Worm (Caenorhabditis elegans): ENCODE data around the gene srh-265.

The srh-265 gene

DNA sequence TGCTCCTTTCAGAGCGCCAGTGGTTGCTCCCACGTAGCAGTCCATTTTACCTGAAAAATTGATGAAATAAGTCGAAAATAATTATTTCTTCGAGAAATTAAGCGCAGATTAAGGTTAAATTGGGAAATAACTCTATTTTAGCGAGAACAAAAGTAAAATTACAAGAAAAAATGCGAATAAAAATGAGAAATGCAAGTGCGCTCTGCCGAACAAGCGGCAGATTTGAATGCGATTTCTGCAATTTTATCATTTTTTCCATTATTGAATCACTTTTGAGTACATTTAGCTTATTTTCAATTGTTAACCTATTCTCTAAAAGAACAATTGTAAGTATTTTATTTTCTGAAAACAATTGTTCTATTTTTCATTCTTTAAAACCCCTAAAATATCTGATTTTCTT lies 21.1 kb upstream of the srh-265 start, which contains the start of gene T06E6.1:
Gene T06E6.1 (minus strand): TSS at position 56 of the 400 bp plus-strand sequence.
- no peak for TF ChIP-seq ceh-24 (tag; optimal IDR thresholded peaks at IDR 0.05)
- no peak for TF ChIP-seq elt-2 (tag; optimal IDR thresholded peaks at IDR 0.05)

DNA sequence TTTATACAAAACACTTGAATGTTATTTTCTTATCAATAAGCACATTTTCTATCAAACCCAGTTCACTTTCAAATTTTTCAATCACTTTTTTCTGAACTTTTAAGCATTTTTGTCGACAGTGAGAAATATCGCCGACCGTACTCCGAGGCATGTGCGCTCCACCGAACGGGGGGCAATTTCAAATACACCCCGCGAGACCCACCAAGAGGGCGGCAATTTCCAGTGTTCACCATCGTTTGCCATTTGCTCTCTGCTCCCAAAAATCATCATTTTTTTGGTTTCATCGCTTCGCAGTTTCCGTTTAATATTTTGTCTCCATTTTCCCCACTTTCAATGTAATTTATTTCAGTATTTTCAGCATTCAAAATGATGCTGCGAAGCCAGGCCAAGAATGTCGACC lies 20.7 kb upstream of the srh-265 start, which contains the start of gene cyb-3:
Gene cyb-3 (plus strand): TSS at position 350 of the 400 bp plus-strand sequence.
- TF ChIP-seq rnt-1 (tag; optimal IDR thresholded peaks at IDR 0.05) (no peak), ceh-48 (tag; optimal IDR thresholded peaks at IDR 0.05) (no peak), hlh-30 (tag; optimal IDR thresholded peaks at IDR 0.05; ENCODE audit: insufficient read depth) (no peak), T23F11.4 (GFP tag; optimal IDR thresholded peaks at IDR 0.05) (no peak), hlh-15 (tag; optimal IDR thresholded peaks at IDR 0.05) (no peak), lim-6 (tag; optimal IDR thresholded peaks at IDR 0.05) (no peak), unc-3 (GFP tag; conservative IDR thresholded peaks at IDR 0.05) (no peak), unc-3 (tag; optimal IDR thresholded peaks at IDR 0.05) (no peak), unc-42 (tag; optimal IDR thresholded peaks at IDR 0.05) (no peak), ama-1 (optimal IDR thresholded peaks at IDR 0.05) (no peak), pat-9 (tag; optimal IDR thresholded peaks at IDR 0.05) (no peak), ceh-14 (tag; optimal IDR thresholded peaks at IDR 0.05) (no peak)

DNA sequence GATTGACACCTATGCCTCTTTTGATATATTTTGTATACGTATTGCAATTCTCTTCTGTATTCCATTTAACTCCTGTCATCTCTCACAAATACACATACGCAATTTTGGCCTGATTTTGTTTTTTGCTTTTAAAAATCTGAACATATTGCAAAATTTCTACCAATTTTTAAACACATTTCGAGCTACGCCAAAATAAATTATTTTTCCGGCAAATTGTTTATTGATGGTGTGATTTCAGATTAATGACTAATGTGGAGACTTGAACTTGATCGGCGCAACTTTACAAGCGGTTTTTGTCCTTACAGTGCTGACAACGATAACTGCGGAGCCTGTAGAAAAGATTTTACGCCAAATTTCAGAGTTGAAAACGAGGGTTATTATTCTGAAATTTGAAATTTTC lies 18.9 kb upstream of the srh-265 start:
- TF ChIP-seq odd-2 (tag; optimal IDR thresholded peaks at IDR 0.05) (no peak), C08G9.2 (tag; optimal IDR thresholded peaks at IDR 0.05) (no peak), hlh-6 (tag; optimal IDR thresholded peaks at IDR 0.05) (no peak), C38D4.7 (GFP tag; optimal IDR thresholded peaks at IDR 0.05) (no peak), nhr-11 (tag; optimal IDR thresholded peaks at IDR 0.05) (no peak), dve-1 (tag; optimal IDR thresholded peaks at IDR 0.05) (no peak), K02D7.2 (tag; optimal IDR thresholded peaks at IDR 0.05) (no peak), elt-4 (tag; optimal IDR thresholded peaks at IDR 0.05) (no peak), zip-5 (tag; optimal IDR thresholded peaks at IDR 0.05) (no peak), ceh-14 (tag; optimal IDR thresholded peaks at IDR 0.05) (no peak), K09A11.1 (tag; optimal IDR thresholded peaks at IDR 0.05; ENCODE audit: insufficient read depth) (no peak), fkh-6 (tag; optimal IDR thresholded peaks at IDR 0.05) (no peak), che-1 (tag; optimal IDR thresholded peaks at IDR 0.05) (no peak), ref-2 (tag; optimal IDR thresholded peaks at IDR 0.05) (no peak), pha-4 (tag; optimal IDR thresholded peaks at IDR 0.05) (no peak), ztf-16 (tag; optimal IDR thresholded peaks at IDR 0.05) (no peak)

DNA sequence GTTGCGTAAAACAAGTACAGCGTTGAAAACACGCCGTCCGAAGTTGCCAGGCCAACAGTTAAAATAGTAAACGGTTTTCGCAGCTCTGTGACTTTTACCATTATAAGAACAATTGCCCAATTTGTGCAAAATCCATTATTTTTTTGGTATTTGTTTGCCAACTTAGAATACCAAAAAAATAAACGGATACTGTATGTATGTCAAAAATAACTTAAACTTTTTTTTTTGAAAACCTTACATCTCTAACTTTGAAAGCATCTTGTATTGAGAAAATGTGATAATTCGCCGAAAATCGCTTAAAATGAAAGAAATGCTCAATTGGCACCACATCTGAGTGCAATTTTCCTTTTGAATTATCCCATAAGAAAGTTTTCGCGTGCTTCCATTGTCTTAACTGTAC lies 17.3 kb upstream of the srh-265 start, which contains the start of gene fbxa-199:
Gene fbxa-199 (minus strand): TSS at position 101 of the 400 bp plus-strand sequence.
- TF ChIP-seq ceh-18 (tag; optimal IDR thresholded peaks at IDR 0.05): no peak
- no peak for TF ChIP-seq sdc-2 (tag; optimal IDR thresholded peaks at IDR 0.05)
- no peak for TF ChIP-seq ceh-48 (tag; optimal IDR thresholded peaks at IDR 0.05)

DNA sequence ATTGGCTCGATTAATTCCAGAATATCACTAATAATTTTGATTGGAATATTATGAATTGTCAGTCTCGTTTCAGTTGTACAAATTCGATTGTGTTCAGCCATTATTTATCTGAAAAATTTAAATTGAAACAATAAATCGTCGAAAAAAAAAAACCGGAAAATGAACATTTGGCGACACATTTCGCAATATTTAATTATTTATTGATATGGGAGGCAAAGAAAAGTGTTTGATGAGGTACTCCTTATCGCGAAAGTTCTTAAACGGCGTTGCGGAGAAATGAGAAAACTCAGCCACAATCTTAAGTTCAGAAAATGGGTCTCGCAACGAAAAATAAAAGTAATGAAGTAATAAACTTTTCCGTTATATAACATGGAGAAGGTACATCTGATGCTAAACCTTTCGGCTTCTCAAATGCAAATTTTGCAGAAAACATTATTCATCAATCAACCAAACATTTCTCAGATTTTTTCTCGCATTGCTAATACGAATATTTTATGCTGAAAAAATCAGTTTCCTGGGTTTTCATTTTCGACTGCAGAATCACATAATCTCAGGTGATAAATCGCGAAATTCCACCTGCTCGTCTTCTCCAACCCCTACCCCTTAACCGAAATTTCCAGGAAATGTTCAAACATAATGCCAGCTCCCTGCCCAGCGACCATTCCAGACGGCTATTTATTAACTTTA lies 16.2 kb upstream of the srh-265 start, which contains the start of the genes T06E6.15 and sri-7:
Gene T06E6.15 (minus strand): TSS at position 101 of the 687 bp plus-strand sequence.
Gene sri-7 (plus strand): TSS at position 637 of the 687 bp plus-strand sequence.
- TF ChIP-seq F13H6.1 (tag; optimal IDR thresholded peaks at IDR 0.05): no peak
- TF ChIP-seq hlh-8 (tag; optimal IDR thresholded peaks at IDR 0.05): no peak
- no peak for TF ChIP-seq ceh-30 (tag; optimal IDR thresholded peaks at IDR 0.05)
- TF ChIP-seq syd-9 (tag; optimal IDR thresholded peaks at IDR 0.05): no peak
- TF ChIP-seq unc-86 (tag; optimal IDR thresholded peaks at IDR 0.05): no peak
- TF ChIP-seq K02D7.2 (tag; optimal IDR thresholded peaks at IDR 0.05): no peak
- no peak for TF ChIP-seq unc-3 (GFP tag; conservative IDR thresholded peaks at IDR 0.05)
- no peak for TF ChIP-seq unc-3 (tag; optimal IDR thresholded peaks at IDR 0.05)
- no peak for TF ChIP-seq dve-1 (tag; optimal IDR thresholded peaks at IDR 0.05)
- TF ChIP-seq fkh-10 (GFP tag; optimal IDR thresholded peaks at IDR 0.05): no peak
- no peak for TF ChIP-seq ceh-34 (tag; optimal IDR thresholded peaks at IDR 0.05)
- TF ChIP-seq madf-2 (tag; optimal IDR thresholded peaks at IDR 0.05): no peak

Data from whole organism, late embryonic.